Fruit fly (Drosophila melanogaster) whole organism, embryonic: ENCODE measurements around the gene CG13949.

Source experiments
- Bgb ChIP-seq: fragments of 200-800 bp; sonication (Bioruptor generic); IDR thresholded peaks from 2 replicates; pipeline ENCODE4 v1.3.6; 2022; ENCODE audit warnings: missing biosample characterization, missing genetic modification characterization; ENCODE audit not compliant: partially characterized antibody
- CG10462 ChIP-seq: fragments of 200-800 bp; sonication (Bioruptor generic); optimal IDR thresholded peaks from 2 replicates; lab custom pipeline; 2016; ENCODE audit warnings: missing biosample characterization, missing genetic modification characterization
- CG11247 ChIP-seq: fragments of 200-800 bp; sonication (Bioruptor generic); IDR thresholded peaks from 2 replicates; pipeline ENCODE4 v1.3.6; 2022; ENCODE audit warnings: missing biosample characterization, missing genetic modification characterization
- CG13123 ChIP-seq: fragments of 200-800 bp; sonication (Bioruptor generic); optimal IDR thresholded peaks from 2 replicates; lab custom pipeline; 2016; ENCODE audit warnings: missing biosample characterization, missing genetic modification characterization
- CG14050 ChIP-seq: fragments of 200-800 bp; sonication (Bioruptor generic); IDR thresholded peaks from 3 replicates; pipeline ENCODE4 v1.3.6; 2022; ENCODE audit warnings: missing biosample characterization, missing genetic modification characterization
- CG15269 ChIP-seq: fragments of 200-800 bp; sonication (Bioruptor generic); optimal IDR thresholded peaks from 2 replicates; lab custom pipeline; 2018; ENCODE audit warnings: missing biosample characterization, mild to moderate bottlenecking, missing genetic modification characterization, moderate library complexity
- CG15479 ChIP-seq: fragments of 200-800 bp; sonication (Bioruptor generic); optimal IDR thresholded peaks from 3 replicates; lab custom pipeline; 2019; ENCODE audit warnings: missing biosample characterization, mild to moderate bottlenecking, missing genetic modification characterization, moderate library complexity
- CG1603 ChIP-seq: fragments of 200-800 bp; sonication (Bioruptor generic); optimal IDR thresholded peaks from 2 replicates; lab custom pipeline; 2019; ENCODE audit warnings: missing biosample characterization, mild to moderate bottlenecking, missing genetic modification characterization, moderate library complexity
- CG16779 ChIP-seq: fragments of 200-800 bp; sonication (Bioruptor generic); IDR thresholded peaks from 2 replicates; pipeline ENCODE4 v1.3.6; 2022; ENCODE audit warnings: missing biosample characterization, missing genetic modification characterization
- CG17328 ChIP-seq: fragments of 200-800 bp; sonication (Bioruptor generic); IDR thresholded peaks from 2 replicates; pipeline ENCODE4 v1.3.6; 2022; ENCODE audit warnings: missing biosample characterization, missing genetic modification characterization
- CG18599 ChIP-seq: fragments of 200-800 bp; sonication (Bioruptor generic); optimal IDR thresholded peaks from 3 replicates; lab custom pipeline; 2017; ENCODE audit warnings: missing biosample characterization, missing genetic modification characterization, mild to moderate bottlenecking, moderate library complexity, missing genetic modification reagents
- CG2678 ChIP-seq: fragments of 200-800 bp; sonication (Bioruptor generic); optimal IDR thresholded peaks from 3 replicates; lab custom pipeline; 2019; ENCODE audit warnings: missing biosample characterization, mild to moderate bottlenecking, missing genetic modification characterization, moderate library complexity
- CG2712 ChIP-seq: fragments of 200-800 bp; optimal IDR thresholded peaks from 3 replicates; lab custom pipeline; 2019; ENCODE audit warnings: missing biosample characterization, mild to moderate bottlenecking, missing genetic modification characterization, moderate library complexity
- CG2889 ChIP-seq: fragments of 200-800 bp; sonication (Bioruptor generic); IDR thresholded peaks from 3 replicates; pipeline ENCODE4 v1.3.6; 2022; ENCODE audit warnings: missing biosample characterization, missing genetic modification characterization
- CG3281 ChIP-seq: fragments of 200-800 bp; sonication (Bioruptor generic); optimal IDR thresholded peaks from 3 replicates; lab custom pipeline; 2017; ENCODE audit warnings: missing biosample characterization, mild to moderate bottlenecking, missing genetic modification characterization
- CG33213 ChIP-seq: fragments of 200-800 bp; sonication (Bioruptor generic); optimal IDR thresholded peaks from 3 replicates; lab custom pipeline; 2016; ENCODE audit warnings: missing biosample characterization, missing genetic modification characterization
- CG3838 ChIP-seq: fragments of 200-800 bp; sonication (Bioruptor generic); optimal IDR thresholded peaks from 3 replicates; lab custom pipeline; 2016; ENCODE audit warnings: missing biosample characterization, missing genetic modification characterization
- CG4707 ChIP-seq: fragments of 200-800 bp; sonication (Bioruptor generic); optimal IDR thresholded peaks from 2 replicates; lab custom pipeline; 2018; ENCODE audit warnings: missing biosample characterization, mild to moderate bottlenecking, missing genetic modification characterization, moderate library complexity
- CG4854 ChIP-seq: fragments of 200-800 bp; sonication (Bioruptor generic); optimal IDR thresholded peaks from 2 replicates; lab custom pipeline; 2016; ENCODE audit warnings: missing biosample characterization, missing genetic modification characterization, inconsistent platforms
- CG5953 ChIP-seq: fragments of 200-800 bp; sonication (Bioruptor generic); IDR thresholded peaks from 2 replicates; pipeline ENCODE4 v1.3.6; 2022; ENCODE audit warnings: missing biosample characterization, missing genetic modification characterization
- CG6765 ChIP-seq: fragments of 200-800 bp; sonication (Bioruptor generic); optimal IDR thresholded peaks from 3 replicates; lab custom pipeline; 2017; ENCODE audit warnings: missing biosample characterization, mild to moderate bottlenecking, missing genetic modification characterization
- CG7745 ChIP-seq: fragments of 200-800 bp; sonication (Bioruptor generic); optimal IDR thresholded peaks from 2 replicates; lab custom pipeline; 2018; ENCODE audit warnings: missing biosample characterization, mild to moderate bottlenecking, missing genetic modification characterization, moderate library complexity
- CG9437 ChIP-seq: fragments of 200-800 bp; sonication (Bioruptor generic); optimal IDR thresholded peaks from 2 replicates; lab custom pipeline; 2018; ENCODE audit warnings: missing biosample characterization, mild to moderate bottlenecking, missing genetic modification characterization
- CG9817 ChIP-seq: fragments of 200-800 bp; sonication (Bioruptor generic); optimal IDR thresholded peaks from 2 replicates; lab custom pipeline; 2018; ENCODE audit warnings: missing biosample characterization, mild to moderate bottlenecking, missing genetic modification characterization, moderate library complexity
- Camta ChIP-seq: fragments of 200-800 bp; sonication (Bioruptor generic); optimal IDR thresholded peaks from 2 replicates; lab custom pipeline; 2016; ENCODE audit warnings: missing biosample characterization, missing genetic modification characterization
- Dbx ChIP-seq: fragments of 200-800 bp; sonication (Bioruptor generic); IDR thresholded peaks from 3 replicates; pipeline ENCODE4 v1.3.6; 2022; ENCODE audit warnings: missing biosample characterization, missing genetic modification characterization
- Kr ChIP-seq: fragments of 200-800 bp; sonication (Bioruptor generic); optimal IDR thresholded peaks from 2 replicates; lab custom pipeline; 2017; ENCODE audit warnings: missing biosample characterization, mild to moderate bottlenecking, missing genetic modification characterization
- MTF-1 ChIP-seq: fragments of 200-800 bp; sonication (Bioruptor generic); optimal IDR thresholded peaks from 2 replicates; lab custom pipeline; 2018; ENCODE audit warnings: missing biosample characterization, mild to moderate bottlenecking, missing genetic modification characterization, borderline replicate concordance
- Med ChIP-seq: fragments of 200-800 bp; sonication (Bioruptor generic); peaks from one replicate; lab custom pipeline; 2016; ENCODE audit warnings: missing biosample characterization, missing genetic modification characterization, mild to moderate bottlenecking, inconsistent platforms, moderate library complexity
- Mrtf ChIP-seq: fragments of 200-800 bp; sonication (Bioruptor generic); IDR thresholded peaks from 3 replicates; pipeline ENCODE4 v1.3.6; 2022; ENCODE audit warnings: missing biosample characterization, missing genetic modification characterization
- Ravus ChIP-seq: fragments of 200-800 bp; sonication (Bioruptor generic); IDR thresholded peaks from 2 replicates; pipeline ENCODE4 v1.3.6; 2022; ENCODE audit warnings: missing biosample characterization, missing genetic modification characterization
- Rfx ChIP-seq: fragments of 200-800 bp; sonication (Bioruptor generic); IDR thresholded peaks from 2 replicates; pipeline ENCODE4 v1.3.6; 2022; ENCODE audit warnings: missing biosample characterization, missing genetic modification characterization
- Side ChIP-seq: fragments of 200-800 bp; sonication (Bioruptor generic); optimal IDR thresholded peaks from 2 replicates; lab custom pipeline; 2016; ENCODE audit warnings: missing biosample characterization, missing genetic modification characterization
- Spps ChIP-seq: fragments of 200-800 bp; sonication (Bioruptor generic); optimal IDR thresholded peaks from 2 replicates; lab custom pipeline; 2018; ENCODE audit warnings: missing biosample characterization, mild to moderate bottlenecking, missing genetic modification characterization
- Taf1 ChIP-seq: fragments of 200-800 bp; sonication (Bioruptor generic); IDR thresholded peaks from 2 replicates; pipeline ENCODE4 v1.3.6; 2022; ENCODE audit warnings: missing biosample characterization, missing genetic modification characterization
- cg ChIP-seq: fragments of 200-800 bp; sonication (Bioruptor generic); optimal IDR thresholded peaks from 3 replicates; lab custom pipeline; 2019; ENCODE audit warnings: missing biosample characterization, mild to moderate bottlenecking, missing genetic modification characterization, moderate library complexity
- chif ChIP-seq, 2 experiments: fragments of 200-800 bp; sonication (Bioruptor generic); optimal IDR thresholded peaks; 3 replicates each; lab custom pipeline; 2016; ENCODE audit warnings: missing biosample characterization in 2 of 2, missing genetic modification characterization in 2 of 2
- croc ChIP-seq: fragments of 200-800 bp; sonication (Bioruptor generic); conservative IDR thresholded peaks from 3 replicates; pipeline ENCODE4 v1.3.6; 2022; ENCODE audit warnings: missing biosample characterization, missing genetic modification characterization
- cwo ChIP-seq: fragments of 200-800 bp; sonication (Bioruptor generic); optimal IDR thresholded peaks from 3 replicates; lab custom pipeline; 2017; ENCODE audit warnings: missing biosample characterization, missing genetic modification characterization, mild to moderate bottlenecking, moderate library complexity, missing genetic modification reagents
- emc ChIP-seq: fragments of 200-800 bp; sonication (Bioruptor generic); optimal IDR thresholded peaks from 2 replicates; lab custom pipeline; 2016; ENCODE audit warnings: missing biosample characterization, missing genetic modification characterization
- grn ChIP-seq: fragments of 200-800 bp; sonication (Bioruptor generic); optimal IDR thresholded peaks from 3 replicates; lab custom pipeline; 2017; ENCODE audit warnings: missing biosample characterization, missing genetic modification characterization
- ind ChIP-seq: fragments of 200-800 bp; sonication (Bioruptor generic); optimal IDR thresholded peaks from 3 replicates; lab custom pipeline; 2016; ENCODE audit warnings: missing biosample characterization, missing genetic modification characterization
- inv ChIP-seq: fragments of 200-800 bp; sonication (Bioruptor generic); IDR thresholded peaks from 2 replicates; pipeline ENCODE4 v1.3.6; 2022; ENCODE audit warnings: missing biosample characterization, missing genetic modification characterization; ENCODE audit not compliant: partially characterized antibody
- mam ChIP-seq: fragments of 200-800 bp; sonication (Bioruptor generic); optimal IDR thresholded peaks from 3 replicates; lab custom pipeline; 2016; ENCODE audit warnings: missing biosample characterization, missing genetic modification characterization
- oc ChIP-seq: fragments of 200-800 bp; sonication (Bioruptor generic); optimal IDR thresholded peaks from 2 replicates; lab custom pipeline; 2018; ENCODE audit warnings: missing biosample characterization, mild to moderate bottlenecking, missing genetic modification characterization, moderate library complexity
- odd ChIP-seq: fragments of 200-800 bp; sonication (Bioruptor generic); optimal IDR thresholded peaks from 2 replicates; lab custom pipeline; 2017; ENCODE audit warnings: missing biosample characterization, mild to moderate bottlenecking, missing genetic modification characterization
- org-1 ChIP-seq: fragments of 200-800 bp; sonication (Bioruptor generic); optimal IDR thresholded peaks from 2 replicates; lab custom pipeline; 2017; ENCODE audit warnings: missing biosample characterization, missing genetic modification characterization
- sens ChIP-seq: fragments of 200-800 bp; sonication (Bioruptor generic); peaks from one replicate; lab custom pipeline; 2016; ENCODE audit warnings: missing biosample characterization, missing genetic modification characterization
- sob ChIP-seq: fragments of 200-800 bp; sonication (Bioruptor generic); IDR thresholded peaks from 2 replicates; pipeline ENCODE4 v1.3.6; 2022; ENCODE audit warnings: missing biosample characterization, missing genetic modification characterization
- sug ChIP-seq: fragments of 200-800 bp; optimal IDR thresholded peaks from 2 replicates; lab custom pipeline; 2019; ENCODE audit warnings: missing biosample characterization, mild to moderate bottlenecking, missing genetic modification characterization, moderate library complexity
- vnd ChIP-seq: fragments of 200-800 bp; sonication (Bioruptor generic); IDR thresholded peaks from 3 replicates; pipeline ENCODE4 v1.3.6; 2022; ENCODE audit warnings: missing biosample characterization, missing genetic modification characterization; ENCODE audit not compliant: partially characterized antibody

CG13949 gene

dm6 chr2L:897124-897523 is 42.0 kb downstream of the CG13949 start (continued):
- TF ChIP-seq Kr (GFP tag; lab: Kevin White, UChicago) (no peak), Med (GFP tag; lab: Kevin White, UChicago) (peak; percentile 76), Side (no peak), CG15269 (tag; lab: Kevin White, UChicago) (peak; percentile 35), odd (GFP tag; lab: Kevin White, UChicago) (no peak), CG2889 (GFP tag; lab: Robert Waterston, UW) (no peak), Spps (tag; lab: Kevin White, UChicago) (no peak), chif (GFP tag; optimal IDR thresholded peaks at IDR 0.05; lab: Kevin White, UChicago) (no peak), sob (GFP tag; lab: Robert Waterston, UW) (no peak), cg (no peak), grn (no peak), vnd (GFP tag; lab: Robert Waterston, UW) (no peak), CG2678 (tag; lab: Kevin White, UChicago) (peak; percentile 41), inv (GFP tag; lab: Robert Waterston, UW) (no peak), CG5953 (GFP tag; lab: Robert Waterston, UW) (no peak), sens (GFP tag; lab: Kevin White, UChicago) (peak; percentile 62), Dbx (0 out of 3 replicates have a peak, but pooled peaks have one; percentile 43), org-1 (GFP tag; lab: Kevin White, UChicago) (peak; percentile 3), CG9817 (peak; percentile 10), CG15479 (GFP tag; lab: Kevin White, UChicago) (no peak), CG16779 (GFP tag; lab: Robert Waterston, UW) (no peak), CG3281 (GFP tag; lab: Kevin White, UChicago) (peak; percentile 16), CG4854 (GFP tag; lab: Kevin White, UChicago) (no peak), sug (tag; lab: Kevin White, UChicago) (no peak), CG2712 (peak; percentile 21), ind (GFP tag; lab: Kevin White, UChicago) (peak; percentile 31), CG13123 (GFP tag; lab: Kevin White, UChicago) (no peak), Bgb (no peak), MTF-1 (GFP tag; lab: Kevin White, UChicago) (no peak), CG14050 (GFP tag; lab: Robert Waterston, UW) (no peak), CG7745 (no peak), emc (GFP tag; lab: Kevin White, UChicago) (no peak), Ravus (GFP tag; lab: Robert Waterston, UW) (no peak), mam (GFP tag; lab: Kevin White, UChicago) (peak; percentile 29), Mrtf (GFP tag; lab: Robert Waterston, UW) (no peak), Camta (GFP tag; lab: Kevin White, UChicago) (no peak), CG4707 (GFP tag; lab: Kevin White, UChicago) (no peak), CG6765 (GFP tag; lab: Kevin White, UChicago) (no peak), croc (GFP tag; lab: Robert Waterston, UW) (no peak), cwo (peak; percentile 3), CG9437 (no peak), CG17328 (GFP tag; lab: Robert Waterston, UW) (0 out of 2 replicates have a peak, but pooled peaks have one; percentile 24), CG1603 (tag; lab: Kevin White, UChicago) (peak; percentile 44), CG18599 (GFP tag; lab: Kevin White, UChicago) (peak; percentile 44), oc (tag; lab: Kevin White, UChicago) (no peak), Rfx (GFP tag; lab: Robert Waterston, UW) (peak; percentile 37; the same call in 1 of the 2 replicates), Taf1 (GFP tag; lab: Robert Waterston, UW) (peak; percentile 25; the same call in 1 of the 2 replicates), CG33213 (GFP tag; lab: Kevin White, UChicago) (no peak), CG3838 (no peak), CG11247 (GFP tag; lab: Robert Waterston, UW) (no peak), CG10462 (GFP tag; lab: Kevin White, UChicago) (no peak)
